Worm (Caenorhabditis elegans): ENCODE measurements around the gene repo-1.

Gene repo-1

ce11 chrIV:12057508-12057907, 26.8 kb upstream of the repo-1 start, which contains the start of gene K08E4.3:
K08E4.3 (plus strand) TSS chrIV:12057742.
- peak; percentile 26 for TF ChIP-seq lin-14 (GFP tag; optimal IDR thresholded peaks at IDR 0.05)
- TF ChIP-seq tbx-2 (tag; optimal IDR thresholded peaks at IDR 0.05): no peak

ce11 chrIV:12061229-12061628, 23.0 kb upstream of the repo-1 start, which contains the start of gene K08E4.8:
K08E4.8 (minus strand) TSS chrIV:12061329.
- TF ChIP-seq sox-4 (tag; optimal IDR thresholded peaks at IDR 0.05) (no peak), C34B4.2 (tag; optimal IDR thresholded peaks at IDR 0.05) (no peak), unc-30 (tag; optimal IDR thresholded peaks at IDR 0.05) (no peak), efl-3 (GFP tag; optimal IDR thresholded peaks at IDR 0.05) (no peak), sptf-1 (tag; optimal IDR thresholded peaks at IDR 0.05) (no peak), C16A3.4 (tag; optimal IDR thresholded peaks at IDR 0.05) (no peak), mab-9 (GFP tag; IDR thresholded peaks at IDR 0.05) (no peak), fkh-4 (tag; optimal IDR thresholded peaks at IDR 0.05; ENCODE audit: borderline replicate concordance) (no peak), xbp-1 (tag; optimal IDR thresholded peaks at IDR 0.05) (no peak)

DNA sequence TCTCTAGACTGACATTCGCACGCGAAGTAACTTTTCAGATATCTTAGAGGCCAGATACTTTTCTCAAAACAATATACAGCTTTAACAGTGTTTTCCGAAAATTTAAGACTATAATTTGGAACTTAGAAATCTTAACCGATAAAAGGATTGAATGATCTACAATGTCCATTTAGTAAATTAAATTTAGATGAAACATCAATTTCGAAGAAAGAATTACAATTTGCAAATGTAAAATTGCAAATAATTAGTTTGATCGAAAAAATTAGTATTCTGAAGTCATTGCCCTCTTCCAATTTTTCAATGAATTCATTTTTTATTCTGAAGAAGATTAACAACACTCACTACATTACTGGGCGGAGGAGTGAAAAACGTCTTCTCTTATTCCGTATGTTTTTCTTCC, 15.7 kb upstream of the repo-1 start, which contains the start of gene bath-37:
bath-37 (plus strand) TSS at position 301 of the 400 bp plus-strand sequence.
- no peak for TF ChIP-seq ama-1 (optimal IDR thresholded peaks at IDR 0.05)
- no peak for TF ChIP-seq isw-1 (GFP tag; IDR thresholded peaks at IDR 0.05)
- TF ChIP-seq ceh-90 (tag; optimal IDR thresholded peaks at IDR 0.05): no peak
- TF ChIP-seq lin-13 (GFP tag; optimal IDR thresholded peaks at IDR 0.05): no peak
- TF ChIP-seq nhr-12 (tag; optimal IDR thresholded peaks at IDR 0.05): no peak
- TF ChIP-seq hlh-17 (GFP tag; optimal IDR thresholded peaks at IDR 0.05; ENCODE audit: borderline replicate concordance): no peak
- no peak for TF ChIP-seq unc-30 (tag; optimal IDR thresholded peaks at IDR 0.05)
- no peak for TF ChIP-seq nhr-77 (tag; optimal IDR thresholded peaks at IDR 0.05)
- TF ChIP-seq pax-3 (tag; optimal IDR thresholded peaks at IDR 0.05): no peak
- no peak for TF ChIP-seq nhr-90 (tag; optimal IDR thresholded peaks at IDR 0.05; ENCODE audit: poor library complexity)
- no peak for TF ChIP-seq mab-9 (GFP tag; IDR thresholded peaks at IDR 0.05)
- no peak for TF ChIP-seq zip-4 (GFP tag; optimal IDR thresholded peaks at IDR 0.05)
- TF ChIP-seq sptf-1 (tag; optimal IDR thresholded peaks at IDR 0.05): no peak

DNA sequence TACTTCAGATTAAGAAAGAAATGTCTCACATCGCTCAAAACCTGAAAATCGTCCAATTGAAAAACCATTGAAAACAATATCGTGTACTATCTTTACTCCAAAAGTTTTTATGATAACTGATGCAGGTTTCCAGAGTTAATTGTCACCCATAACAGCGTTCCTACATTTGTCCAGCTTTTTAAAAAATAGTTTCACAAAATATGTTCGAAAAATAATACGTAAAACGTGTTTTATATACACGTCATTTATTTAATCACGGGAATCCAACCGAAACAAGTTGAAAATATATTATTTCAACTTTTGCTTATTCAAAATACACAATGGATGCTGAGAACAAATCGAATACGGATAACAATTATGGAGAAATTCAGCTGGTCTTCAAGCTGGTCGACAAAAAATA, 8.8 kb upstream of the repo-1 start, which contains the start of gene K08E4.7:
K08E4.7 (plus strand) TSS at position 301 of the 400 bp plus-strand sequence.
- TF ChIP-seq unc-130 (tag; optimal IDR thresholded peaks at IDR 0.05) (no peak), mdl-1 (tag; optimal IDR thresholded peaks at IDR 0.05) (no peak), ceh-88 (GFP tag; IDR thresholded peaks at IDR 0.05) (no peak), elt-2 (tag; optimal IDR thresholded peaks at IDR 0.05) (no peak), egl-13 (tag; optimal IDR thresholded peaks at IDR 0.05) (no peak), Y116A8C.19 (tag; optimal IDR thresholded peaks at IDR 0.05; ENCODE audit: borderline replicate concordance) (no peak), lin-35 (GFP tag; optimal IDR thresholded peaks at IDR 0.05) (no peak), skn-1 (tag; optimal IDR thresholded peaks at IDR 0.05) (no peak), fkh-8 (tag; optimal IDR thresholded peaks at IDR 0.05) (no peak), mef-2 (tag; optimal IDR thresholded peaks at IDR 0.05) (no peak)

ce11 chrIV:12078112-12078812, 6.0 kb upstream of the repo-1 start, which contains the start of gene tmed-1:
tmed-1 (minus strand) TSS chrIV:12078162.
- no peak for TF ChIP-seq lir-3 (tag; optimal IDR thresholded peaks at IDR 0.05; ENCODE audit: poor library complexity)
- no peak for TF ChIP-seq fkh-10 (GFP tag; optimal IDR thresholded peaks at IDR 0.05)
- TF ChIP-seq pax-3 (tag; optimal IDR thresholded peaks at IDR 0.05): no peak
- TF ChIP-seq dpl-1 (GFP tag; optimal IDR thresholded peaks at IDR 0.05): peak in 1 of 3 experiments; percentile 45
- TF ChIP-seq nhr-84 (tag; optimal IDR thresholded peaks at IDR 0.05): no peak
- no peak for TF ChIP-seq vab-15 (tag; optimal IDR thresholded peaks at IDR 0.05)
- TF ChIP-seq fkh-4 (tag; optimal IDR thresholded peaks at IDR 0.05; ENCODE audit: borderline replicate concordance): no peak
- TF ChIP-seq elt-2 (tag; optimal IDR thresholded peaks at IDR 0.05): no peak
- no peak for TF ChIP-seq mep-1 (tag; optimal IDR thresholded peaks at IDR 0.05)
- no peak for TF ChIP-seq egl-13 (tag; optimal IDR thresholded peaks at IDR 0.05)
- no peak for TF ChIP-seq ceh-90 (tag; optimal IDR thresholded peaks at IDR 0.05)
- TF ChIP-seq lin-35 (GFP tag; optimal IDR thresholded peaks at IDR 0.05): peak in 1 of 2 experiments; percentile 3
- TF ChIP-seq nhr-12 (tag; optimal IDR thresholded peaks at IDR 0.05): no peak
- no peak for TF ChIP-seq ztf-11 (tag; optimal IDR thresholded peaks at IDR 0.05)
- peak in 1 of 2 experiments; percentile 24 for TF ChIP-seq lsy-2 (tag; optimal IDR thresholded peaks at IDR 0.05)
- no peak for TF ChIP-seq efl-1 (optimal IDR thresholded peaks at IDR 0.05)
- peak in 1 of 2 experiments; percentile 26 for TF ChIP-seq efl-1 (GFP tag; optimal IDR thresholded peaks at IDR 0.05 in 1 of 2)
